Fruit fly (Drosophila melanogaster): ENCODE data around the gene CG43658.

DNA sequence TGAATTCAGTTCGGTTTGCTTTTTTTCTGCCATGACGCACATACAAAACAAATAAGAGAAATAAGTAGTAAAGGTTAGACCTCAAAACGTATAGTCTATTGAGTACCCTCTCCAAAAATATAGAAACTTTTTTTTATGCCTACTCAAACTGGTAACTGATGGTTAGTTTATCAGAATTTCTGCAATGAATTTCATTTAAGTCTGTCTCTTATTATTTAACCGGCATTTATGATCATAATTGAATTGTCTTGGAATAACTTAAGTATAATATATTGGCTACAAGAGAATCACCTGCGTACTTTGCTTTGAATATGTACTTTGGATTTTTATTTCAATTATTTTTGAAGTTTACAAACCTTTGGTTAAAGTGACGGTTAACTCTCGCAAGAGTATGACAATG lies 37.4 kb downstream of the CG43658 start:
- TF ChIP-seq h (optimal IDR thresholded peaks at IDR 0.05) (no peak), insv (optimal IDR thresholded peaks at IDR 0.05) (no peak), Myc (optimal IDR thresholded peaks at IDR 0.05) (no peak), psq (optimal IDR thresholded peaks at IDR 0.05) (no peak), Sin3A (optimal IDR thresholded peaks at IDR 0.05) (no peak)
